Worm (Caenorhabditis elegans) whole organism, L1 larva: ENCODE data around the gene T25D3.4.

Experiments used
- aly-2 ChIP-seq: fragments of 150-350 bp; optimal IDR thresholded peaks from 2 replicates; lab custom pipeline; 2014; ENCODE audit warnings: missing biosample characterization, missing genetic modification characterization
- efl-3 ChIP-seq: fragments of 200-800 bp; sonication (Bioruptor generic); optimal IDR thresholded peaks from 2 replicates; lab custom pipeline; 2018; ENCODE audit warnings: mild to moderate bottlenecking, missing genetic modification characterization, missing compliant biosample characterization
- egl-27 ChIP-seq, 2 experiments: fragments of 150-350 bp in 1 of 2; sonication (generic microtip); optimal IDR thresholded peaks; 3 replicates each; lab custom pipeline; 2017 to 2018; ENCODE audit warnings: missing biosample characterization in 2 of 2, missing genetic modification characterization in 2 of 2, missing genetic modification reagents in 2 of 2
- hlh-17 ChIP-seq: fragments of 200-800 bp; sonication (Bioruptor generic); optimal IDR thresholded peaks from 2 replicates; lab custom pipeline; 2018; ENCODE audit warnings: missing genetic modification characterization, mild to moderate bottlenecking, missing compliant biosample characterization, moderate library complexity, borderline replicate concordance
- jun-1 ChIP-seq: fragments of 150-350 bp; optimal IDR thresholded peaks from 2 replicates; lab custom pipeline; 2014; ENCODE audit warnings: missing biosample characterization, missing genetic modification reagents, missing genetic modification characterization
- lsy-2 ChIP-seq, 2 experiments: fragments of 150-350 bp; optimal IDR thresholded peaks; 2 replicates each; lab custom pipeline; 2014; ENCODE audit warnings: missing biosample characterization in 2 of 2, missing genetic modification characterization in 2 of 2
- mep-1 ChIP-seq: fragments of 150-350 bp; optimal IDR thresholded peaks from 2 replicates; lab custom pipeline; 2014; ENCODE audit warnings: missing biosample characterization, missing genetic modification characterization
- nhr-11 ChIP-seq: fragments of 150-350 bp; optimal IDR thresholded peaks from 2 replicates; lab custom pipeline; 2014; ENCODE audit warnings: missing biosample characterization, missing genetic modification characterization
- nhr-19 ChIP-seq: fragments of 200-800 bp; sonication (Bioruptor generic); conservative IDR thresholded peaks from 2 replicates; pipeline ENCODE4 v1.3.6; 2022; ENCODE audit warnings: missing genetic modification characterization, missing compliant biosample characterization
- nhr-237 ChIP-seq: fragments of 150-350 bp; optimal IDR thresholded peaks from 2 replicates; lab custom pipeline; 2014; ENCODE audit warnings: missing biosample characterization, missing genetic modification characterization
- snu-23 ChIP-seq: sonication (generic microtip); optimal IDR thresholded peaks from 2 replicates; lab custom pipeline; 2016; ENCODE audit warnings: missing genetic modification characterization, missing compliant biosample characterization
- unc-30 ChIP-seq: sonication (generic microtip); optimal IDR thresholded peaks from 2 replicates; lab custom pipeline; 2017; ENCODE audit warnings: missing biosample characterization, missing genetic modification characterization
- unc-98 ChIP-seq: fragments of 200-800 bp; sonication (Bioruptor generic); IDR thresholded peaks from 2 replicates; pipeline ENCODE4 v1.3.6; 2022; ENCODE audit warnings: missing genetic modification characterization, missing compliant biosample characterization

DNA sequence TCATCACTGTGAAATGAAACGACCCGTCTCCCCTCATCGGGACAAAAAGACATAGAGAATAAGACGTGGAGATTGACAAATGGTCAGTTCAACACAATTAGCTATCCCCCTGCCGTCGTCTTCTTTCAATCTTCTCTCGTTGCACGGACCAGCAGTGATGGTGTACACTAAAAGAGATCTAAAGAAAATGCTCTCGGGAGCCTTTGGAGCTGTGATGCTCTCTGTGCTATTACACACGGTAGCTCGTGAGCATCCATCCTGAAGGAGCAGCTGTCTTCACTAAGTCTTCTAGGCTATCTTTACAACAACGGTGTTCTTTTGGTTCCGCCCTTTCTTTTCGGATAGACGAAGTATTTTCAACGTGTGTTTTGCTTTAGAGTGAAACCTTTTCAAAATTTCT lies 14.2 kb downstream of the T25D3.4 start:
- TF ChIP-seq snu-23 (GFP tag; lab: Kevin White, UChicago) (peak; percentile 48), efl-3 (GFP tag; lab: Kevin White, UChicago) (no peak), aly-2 (tag; lab: Kevin White, UChicago) (no peak), jun-1 (no peak), unc-30 (tag; lab: Kevin White, UChicago) (no peak), lsy-2 (tag; optimal IDR thresholded peaks at IDR 0.05; lab: Kevin White, UChicago) (peak; percentile 31 to 41), nhr-19 (peak; percentile 51), hlh-17 (GFP tag; lab: Kevin White, UChicago) (no peak), nhr-11 (tag; lab: Kevin White, UChicago) (no peak), unc-98 (GFP tag; lab: Robert Waterston, UW) (no peak), mep-1 (tag; lab: Kevin White, UChicago) (no peak), nhr-237 (tag; lab: Kevin White, UChicago) (no peak), egl-27 (tag; optimal IDR thresholded peaks at IDR 0.05; lab: Kevin White, UChicago) (no peak)
